Fruit fly (Drosophila melanogaster): ENCODE data around the gene CG32573.
A peak's percentile ranks its signal among the peaks of the same experiment; 100 is the strongest.

CG32573 gene

dm6 chrX:16651625-16652024, 449 bp downstream of the CG32573 start:
- TF ChIP-seq Snoo (tag; optimal IDR thresholded peaks at IDR 0.05) = no peak
- TF ChIP-seq Pif1B (GFP tag; optimal IDR thresholded peaks at IDR 0.05) = no peak
- no peak for TF ChIP-seq Ets98B (GFP tag; IDR thresholded peaks at IDR 0.05)
- TF ChIP-seq Pif1A (GFP tag; optimal IDR thresholded peaks at IDR 0.05) = no peak
- TF ChIP-seq CG9948 (tag; optimal IDR thresholded peaks at IDR 0.05) = no peak
- no peak for TF ChIP-seq CG4496 (GFP tag; IDR thresholded peaks at IDR 0.05)
- TF ChIP-seq CG13204 (GFP tag; optimal IDR thresholded peaks at IDR 0.05) = no peak
- TF ChIP-seq rn (GFP tag; IDR thresholded peaks at IDR 0.05) = no peak
- no peak for TF ChIP-seq CG12605 (GFP tag; IDR thresholded peaks at IDR 0.05)

- TF ChIP-seq CG14655 (GFP tag; optimal IDR thresholded peaks at IDR 0.05) (no peak), rn (GFP tag; IDR thresholded peaks at IDR 0.05) (no peak)
Observed at dm6 chrX:16654931-16655409, 3.8 kb downstream of the CG32573 start, which contains the start of the genes Nemp and r. Gene Nemp (minus strand): TSS chrX:16655015. Gene r (plus strand): TSS chrX:16655359.

dm6 chrX:16655724-16656235, 4.6 kb downstream of the CG32573 start:
- TF ChIP-seq CG9948 (tag; optimal IDR thresholded peaks at IDR 0.05) (no peak), fd96Ca (GFP tag; IDR thresholded peaks at IDR 0.05) (no peak), CG13204 (GFP tag; optimal IDR thresholded peaks at IDR 0.05) (peak; percentile 90), CG4496 (GFP tag; IDR thresholded peaks at IDR 0.05) (no peak), Pif1B (GFP tag; optimal IDR thresholded peaks at IDR 0.05) (no peak), CG10348 (GFP tag; IDR thresholded peaks at IDR 0.05) (no peak), CG12605 (GFP tag; IDR thresholded peaks at IDR 0.05) (no peak), CG17806 (tag; optimal IDR thresholded peaks at IDR 0.05) (no peak), D1 (tag; optimal IDR thresholded peaks at IDR 0.05) (no peak), gl (tag; optimal IDR thresholded peaks at IDR 0.05) (no peak), CG14655 (GFP tag; optimal IDR thresholded peaks at IDR 0.05) (no peak), Snoo (tag; optimal IDR thresholded peaks at IDR 0.05) (peak; percentile 27), rn (GFP tag; IDR thresholded peaks at IDR 0.05) (no peak), CG32121 (GFP tag; IDR thresholded peaks at IDR 0.05) (no peak), EcR (GFP tag; optimal IDR thresholded peaks at IDR 0.05) (peak; percentile 34), Ets98B (GFP tag; IDR thresholded peaks at IDR 0.05) (0 out of 2 replicates have a peak, but pooled peaks have one; percentile 16), CG8301 (tag; optimal IDR thresholded peaks at IDR 0.05) (no peak)

- no peak for TF ChIP-seq CG8159 (tag; optimal IDR thresholded peaks at IDR 0.05)
- TF ChIP-seq Ets98B (GFP tag; IDR thresholded peaks at IDR 0.05) = no peak
- TF ChIP-seq Pif1B (GFP tag; optimal IDR thresholded peaks at IDR 0.05) = no peak
Observed at dm6 chrX:16660632-16661031, 9.5 kb downstream of the CG32573 start.

dm6 chrX:16664405-16665064, 13.4 kb downstream of the CG32573 start, which contains the start of gene CG15865:
Gene CG15865 (minus strand): TSS chrX:16664455.
- no peak for TF ChIP-seq gl (tag; optimal IDR thresholded peaks at IDR 0.05)
- TF ChIP-seq CG12605 (GFP tag; IDR thresholded peaks at IDR 0.05) = no peak
- peak; percentile 7 for TF ChIP-seq CG8159 (tag; optimal IDR thresholded peaks at IDR 0.05)
- TF ChIP-seq CG15710 (tag; optimal IDR thresholded peaks at IDR 0.05) = peak; percentile 17
- no peak for TF ChIP-seq D1 (tag; optimal IDR thresholded peaks at IDR 0.05)
- TF ChIP-seq Pif1B (GFP tag; optimal IDR thresholded peaks at IDR 0.05) = no peak

dm6 chrX:16669849-16670248, 18.7 kb downstream of the CG32573 start:
- TF ChIP-seq Ets98B (GFP tag; IDR thresholded peaks at IDR 0.05) (no peak), EcR (GFP tag; optimal IDR thresholded peaks at IDR 0.05) (no peak), CG4496 (GFP tag; IDR thresholded peaks at IDR 0.05) (0 out of 3 replicates have a peak, but pooled peaks have one; percentile 49), CG14655 (GFP tag; optimal IDR thresholded peaks at IDR 0.05) (no peak), CG15710 (tag; optimal IDR thresholded peaks at IDR 0.05) (no peak), CG13204 (GFP tag; optimal IDR thresholded peaks at IDR 0.05) (no peak), CG17806 (tag; optimal IDR thresholded peaks at IDR 0.05) (no peak)

- TF ChIP-seq CG15710 (tag; optimal IDR thresholded peaks at IDR 0.05) (no peak), Pif1B (GFP tag; optimal IDR thresholded peaks at IDR 0.05) (no peak), EcR (GFP tag; optimal IDR thresholded peaks at IDR 0.05) (no peak), D1 (tag; optimal IDR thresholded peaks at IDR 0.05) (no peak), Pif1A (GFP tag; optimal IDR thresholded peaks at IDR 0.05) (peak; percentile 5), CG8301 (tag; optimal IDR thresholded peaks at IDR 0.05) (no peak)
Observed at dm6 chrX:16670262-16670661, 19.1 kb downstream of the CG32573 start.
